Fruit fly (Drosophila melanogaster) ovary, adult (tissue): ENCODE data around the gene CG8870.

ENCODE experiments used
- CG17801 ChIP-seq: fragments of 200-800 bp; optimal IDR thresholded peaks from 2 replicates; lab custom pipeline; 2019; ENCODE audit warnings: missing biosample characterization, mild to moderate bottlenecking, missing genetic modification characterization, moderate library complexity; ENCODE audit not compliant: partially characterized antibody

Gene CG8870

dm6 chr3R:13404841-13405441, 25.3 kb downstream of the CG8870 start, which contains the start of gene yellow-e3:
Gene yellow-e3 (minus strand): TSS chr3R:13404870.
- TF ChIP-seq CG17801 (GFP tag; lab: Kevin White, UChicago) = no peak

dm6 chr3R:13406898-13407297, 27.3 kb downstream of the CG8870 start, which contains the start of gene yellow-e2:
Gene yellow-e2 (minus strand): TSS chr3R:13406998.
- no peak for TF ChIP-seq CG17801 (GFP tag; lab: Kevin White, UChicago)

- no peak for TF ChIP-seq CG17801 (GFP tag; lab: Kevin White, UChicago)
Observed at dm6 chr3R:13412704-13413103, 33.1 kb downstream of the CG8870 start.

DNA sequence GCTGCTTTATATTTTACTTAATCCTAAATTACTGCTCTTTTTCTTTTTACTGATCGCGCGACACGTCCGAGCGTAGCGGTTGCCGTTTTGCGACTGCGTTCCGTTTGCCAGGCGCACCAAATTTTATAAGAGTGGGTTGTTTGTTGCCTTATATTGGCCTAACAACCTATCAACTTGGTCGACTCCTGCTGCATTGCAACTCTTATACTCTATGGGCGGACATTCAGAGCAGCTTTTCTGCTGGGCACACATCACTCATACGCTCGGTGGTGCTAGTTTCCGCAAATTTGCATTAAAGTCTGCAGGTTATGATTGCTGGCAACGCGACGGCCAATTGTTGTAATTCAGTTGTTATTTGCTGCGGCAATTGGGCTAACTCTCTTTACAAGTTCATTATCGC, 35.5 kb downstream of the CG8870 start, which contains the start of gene yellow-e:
Gene yellow-e (minus strand): TSS at position 101 of the 400 bp plus-strand sequence.
- no peak for TF ChIP-seq CG17801 (GFP tag; lab: Kevin White, UChicago)

DNA sequence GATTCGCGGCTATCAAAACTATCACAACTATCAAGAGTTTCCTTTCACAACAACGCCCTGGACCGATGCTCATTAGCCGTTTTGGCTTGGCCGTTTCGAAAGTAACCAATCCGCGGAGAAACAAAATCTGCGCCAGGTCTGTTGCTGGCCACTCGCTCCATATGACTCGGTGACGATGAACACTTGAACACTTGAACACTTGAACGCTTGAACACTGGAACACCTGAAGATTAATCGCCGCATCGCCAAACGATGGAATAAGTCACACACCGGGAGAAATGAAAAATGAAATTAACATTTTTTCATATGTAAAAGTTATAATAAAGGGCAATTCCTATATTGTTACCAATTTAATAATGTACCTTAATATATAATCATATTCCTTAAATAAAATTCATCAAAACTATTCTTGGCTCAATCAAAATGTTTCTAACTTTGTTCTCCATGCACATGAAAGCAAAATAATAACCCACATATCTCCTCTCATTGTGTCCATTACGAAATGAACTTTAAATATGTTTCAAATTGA, 37.5 kb downstream of the CG8870 start:
- no peak for TF ChIP-seq CG17801 (GFP tag; lab: Kevin White, UChicago)

dm6 chr3R:13419979-13420378, 40.3 kb downstream of the CG8870 start, which contains the start of gene Ir87a:
Gene Ir87a (plus strand): TSS chr3R:13420279.
- no peak for TF ChIP-seq CG17801 (GFP tag; lab: Kevin White, UChicago)

DNA sequence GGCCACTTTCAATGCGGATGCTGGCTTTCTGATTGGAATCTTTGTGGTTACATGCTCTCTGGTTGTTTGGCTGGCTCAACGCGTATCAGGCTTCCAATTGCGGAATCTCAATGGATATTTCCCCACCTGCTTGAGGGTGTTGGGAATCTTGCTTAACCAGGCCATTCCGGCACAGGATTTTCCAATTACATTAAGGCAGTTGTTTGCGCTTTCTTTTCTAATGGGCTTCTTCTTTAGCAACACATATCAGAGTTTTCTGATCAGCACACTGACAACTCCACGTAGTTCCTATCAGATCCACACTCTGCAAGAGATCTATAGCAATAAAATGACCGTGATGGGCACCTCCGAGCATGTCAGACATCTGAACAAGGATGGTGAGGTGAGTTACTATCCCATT, 42.5 kb downstream of the CG8870 start:
- no peak for TF ChIP-seq CG17801 (GFP tag; lab: Kevin White, UChicago)

- no peak for TF ChIP-seq CG17801 (GFP tag; lab: Kevin White, UChicago)
Observed at dm6 chr3R:13425470-13426033, 45.9 kb downstream of the CG8870 start, which contains the start of gene Act87E. Gene Act87E (plus strand): TSS chr3R:13425983.

- TF ChIP-seq CG17801 (GFP tag; lab: Kevin White, UChicago) = no peak
Observed at dm6 chr3R:13428341-13429040, 48.8 kb downstream of the CG8870 start.
